Worm (Caenorhabditis elegans) whole organism, L4/young adult: ENCODE results near the gene drd-1.

ENCODE experiments used
- W03F9.2 ChIP-seq: fragments of 150-350 bp; optimal IDR thresholded peaks from 2 replicates; lab custom pipeline; 2014; ENCODE audit warnings: missing biosample characterization, missing genetic modification characterization
- him-1 ChIP-seq: sonication (generic microtip); optimal IDR thresholded peaks from 2 replicates; lab custom pipeline; 2016; ENCODE audit warnings: missing genotype, missing genetic modification reagents, missing genetic modification characterization, missing compliant biosample characterization

ce11 chrII:8438791-8439287 lies 51.0 kb downstream of the drd-1 start, which contains the start of gene lips-10:
- no peak for TF ChIP-seq him-1
- TF ChIP-seq W03F9.2 = no peak
